Fruit fly (Drosophila melanogaster) whole organism, pupa: Measurements from ENCODE around the gene CG31915.

Source experiments
- CG10348 ChIP-seq: fragments of 200-800 bp; sonication (Bioruptor generic); IDR thresholded peaks from 2 replicates; pipeline ENCODE4 v1.3.6; 2022; ENCODE audit warnings: missing biosample characterization, missing genetic modification characterization
- CG12605 ChIP-seq: fragments of 200-800 bp; sonication (Bioruptor generic); IDR thresholded peaks from 2 replicates; pipeline ENCODE4 v1.3.6; 2022; ENCODE audit warnings: missing biosample characterization, missing genetic modification characterization
- CG13204 ChIP-seq: fragments of 200-800 bp; sonication (Bioruptor generic); optimal IDR thresholded peaks from 2 replicates; lab custom pipeline; 2018; ENCODE audit warnings: missing biosample characterization, mild to moderate bottlenecking, missing genetic modification characterization, moderate library complexity
- CG14655 ChIP-seq: fragments of 200-800 bp; sonication (Bioruptor generic); optimal IDR thresholded peaks from 3 replicates; lab custom pipeline; 2017; ENCODE audit warnings: mild to moderate bottlenecking, missing biosample characterization, missing genetic modification reagents, missing genetic modification characterization
- CG15710 ChIP-seq: fragments of 200-800 bp; sonication (Bioruptor generic); optimal IDR thresholded peaks from 2 replicates; lab custom pipeline; 2018; ENCODE audit warnings: missing biosample characterization, mild to moderate bottlenecking, missing genetic modification characterization, moderate library complexity
- CG17806 ChIP-seq: fragments of 200-800 bp; sonication (Bioruptor generic); optimal IDR thresholded peaks from 2 replicates; lab custom pipeline; 2018; ENCODE audit warnings: missing biosample characterization, mild to moderate bottlenecking, missing genetic modification characterization, moderate library complexity
- CG32121 ChIP-seq: fragments of 200-800 bp; sonication (Bioruptor generic); IDR thresholded peaks from 2 replicates; pipeline ENCODE4 v1.3.6; 2022; ENCODE audit warnings: missing biosample characterization, missing genetic modification characterization
- CG34367 ChIP-seq: fragments of 200-800 bp; sonication (Bioruptor generic); optimal IDR thresholded peaks from 2 replicates; lab custom pipeline; 2018; ENCODE audit warnings: missing biosample characterization, mild to moderate bottlenecking, missing genetic modification characterization
- CG4496 ChIP-seq: fragments of 200-800 bp; sonication (Bioruptor generic); IDR thresholded peaks from 3 replicates; pipeline ENCODE4 v1.3.6; 2022; ENCODE audit warnings: missing biosample characterization, missing genetic modification characterization
- CG8159 ChIP-seq: fragments of 200-800 bp; sonication (Bioruptor generic); optimal IDR thresholded peaks from 3 replicates; lab custom pipeline; 2018; ENCODE audit warnings: missing biosample characterization, mild to moderate bottlenecking, missing genetic modification characterization, moderate library complexity
- CG8301 ChIP-seq: fragments of 200-800 bp; sonication (Bioruptor generic); optimal IDR thresholded peaks from 2 replicates; lab custom pipeline; 2018; ENCODE audit warnings: missing biosample characterization, mild to moderate bottlenecking, missing genetic modification characterization
- CG9948 ChIP-seq: fragments of 200-800 bp; sonication (Bioruptor generic); optimal IDR thresholded peaks from 2 replicates; lab custom pipeline; 2018; ENCODE audit warnings: missing biosample characterization, mild to moderate bottlenecking, missing genetic modification characterization, moderate library complexity
- D1 ChIP-seq: fragments of 200-800 bp; sonication (Bioruptor generic); optimal IDR thresholded peaks from 2 replicates; lab custom pipeline; 2018; ENCODE audit warnings: missing biosample characterization, mild to moderate bottlenecking, missing genetic modification characterization, moderate library complexity
- EcR ChIP-seq: fragments of 200-800 bp; sonication (Bioruptor generic); optimal IDR thresholded peaks from 3 replicates; lab custom pipeline; 2019; ENCODE audit warnings: missing biosample characterization, missing genetic modification characterization, mild to moderate bottlenecking, moderate library complexity, missing genetic modification reagents
- Ets98B ChIP-seq: fragments of 200-800 bp; sonication (Bioruptor generic); IDR thresholded peaks from 2 replicates; pipeline ENCODE4 v1.3.6; 2022; ENCODE audit warnings: missing biosample characterization, missing genetic modification characterization
- Pif1A ChIP-seq: fragments of 200-800 bp; sonication (Bioruptor generic); optimal IDR thresholded peaks from 3 replicates; lab custom pipeline; 2016; ENCODE audit warnings: missing biosample characterization, missing genetic modification characterization
- Pif1B ChIP-seq: fragments of 200-800 bp; sonication (Bioruptor generic); optimal IDR thresholded peaks from 3 replicates; lab custom pipeline; 2016; ENCODE audit warnings: missing biosample characterization, missing genetic modification characterization
- Snoo ChIP-seq: fragments of 200-800 bp; sonication (Bioruptor generic); optimal IDR thresholded peaks from 3 replicates; lab custom pipeline; 2017; ENCODE audit warnings: missing biosample characterization, mild to moderate bottlenecking, missing genetic modification characterization, inconsistent platforms
- fd96Ca ChIP-seq: fragments of 200-800 bp; sonication (Bioruptor generic); IDR thresholded peaks from 3 replicates; pipeline ENCODE4 v1.3.6; 2022; ENCODE audit warnings: missing biosample characterization, missing genetic modification characterization
- gl ChIP-seq: fragments of 200-800 bp; sonication (Bioruptor generic); optimal IDR thresholded peaks from 2 replicates; lab custom pipeline; 2018; ENCODE audit warnings: missing biosample characterization, mild to moderate bottlenecking, missing genetic modification characterization
- rn ChIP-seq: fragments of 200-800 bp; sonication (Bioruptor generic); IDR thresholded peaks from 2 replicates; pipeline ENCODE4 v1.3.6; 2022; ENCODE audit warnings: missing biosample characterization, missing genetic modification characterization

The CG31915 gene

dm6 chr2L:5489084-5489617 is 38.8 kb upstream of the CG31915 start:
- TF ChIP-seq Pif1A (GFP tag; lab: Kevin White, UChicago) (no peak), CG9948 (no peak), fd96Ca (GFP tag; lab: Robert Waterston, UW) (no peak), CG12605 (GFP tag; lab: Robert Waterston, UW) (no peak), CG32121 (GFP tag; lab: Robert Waterston, UW) (no peak), CG15710 (no peak), CG4496 (no peak), CG13204 (GFP tag; lab: Kevin White, UChicago) (no peak), CG34367 (tag; lab: Kevin White, UChicago) (no peak), CG8159 (tag; lab: Kevin White, UChicago) (no peak), Ets98B (GFP tag; lab: Robert Waterston, UW) (no peak), Pif1B (no peak), rn (GFP tag; lab: Robert Waterston, UW) (no peak), CG14655 (GFP tag; lab: Kevin White, UChicago) (no peak)

- TF ChIP-seq EcR (GFP tag; lab: Kevin White, UChicago) (no peak), CG4496 (peak; percentile 38; the same call in 1 of the 3 replicates), gl (tag; lab: Kevin White, UChicago) (no peak), CG15710 (no peak), CG14655 (GFP tag; lab: Kevin White, UChicago) (no peak), CG8159 (tag; lab: Kevin White, UChicago) (peak; percentile 11), CG34367 (tag; lab: Kevin White, UChicago) (no peak), CG17806 (no peak), Snoo (no peak), CG9948 (no peak), CG12605 (GFP tag; lab: Robert Waterston, UW) (no peak; the same call in 1 of the 2 replicates), D1 (tag; lab: Kevin White, UChicago) (no peak), CG8301 (no peak), Pif1B (peak; percentile 7), Pif1A (GFP tag; lab: Kevin White, UChicago) (peak; percentile 18), CG32121 (GFP tag; lab: Robert Waterston, UW) (no peak), Ets98B (GFP tag; lab: Robert Waterston, UW) (no peak), CG13204 (GFP tag; lab: Kevin White, UChicago) (peak; percentile 49), fd96Ca (GFP tag; lab: Robert Waterston, UW) (no peak), rn (GFP tag; lab: Robert Waterston, UW) (no peak), CG10348 (GFP tag; lab: Robert Waterston, UW) (no peak)
These were observed 38.1 kb upstream of the CG31915 start for dm6 chr2L:5489757-5490359.

- peak; percentile 84 for TF ChIP-seq CG14655 (GFP tag; lab: Kevin White, UChicago)
- peak; percentile 84 for TF ChIP-seq Pif1A (GFP tag; lab: Kevin White, UChicago)
- peak; percentile 76 for TF ChIP-seq CG34367 (tag; lab: Kevin White, UChicago)
- TF ChIP-seq CG9948 = peak; percentile 63
- peak; percentile 77 for TF ChIP-seq CG8301
- peak; percentile 12 for TF ChIP-seq Snoo
- peak; percentile 73 for TF ChIP-seq CG15710
- peak; percentile 48; the same call in 1 of the 2 replicates for TF ChIP-seq CG12605 (GFP tag; lab: Robert Waterston, UW)
- TF ChIP-seq CG32121 (GFP tag; lab: Robert Waterston, UW) = no peak
- peak; percentile 82 for TF ChIP-seq fd96Ca (GFP tag; lab: Robert Waterston, UW)
- TF ChIP-seq gl (tag; lab: Kevin White, UChicago) = peak; percentile 71
- TF ChIP-seq D1 (tag; lab: Kevin White, UChicago) = no peak
- peak; percentile 45; the same call in 1 of the 2 replicates for TF ChIP-seq rn (GFP tag; lab: Robert Waterston, UW)
- TF ChIP-seq CG13204 (GFP tag; lab: Kevin White, UChicago) = peak; percentile 56
- no peak for TF ChIP-seq CG10348 (GFP tag; lab: Robert Waterston, UW)
- peak; percentile 44 for TF ChIP-seq Ets98B (GFP tag; lab: Robert Waterston, UW)
- peak; percentile 78 for TF ChIP-seq CG4496
- TF ChIP-seq CG8159 (tag; lab: Kevin White, UChicago) = peak; percentile 80
- no peak for TF ChIP-seq EcR (GFP tag; lab: Kevin White, UChicago)
- TF ChIP-seq Pif1B = peak; percentile 70
- TF ChIP-seq CG17806 = peak; percentile 70
These were observed 36.7 kb upstream of the CG31915 start for dm6 chr2L:5491220-5491619.

- no peak for TF ChIP-seq CG13204 (GFP tag; lab: Kevin White, UChicago)
- TF ChIP-seq Snoo = peak; percentile 73
- no peak for TF ChIP-seq CG10348 (GFP tag; lab: Robert Waterston, UW)
- no peak for TF ChIP-seq CG12605 (GFP tag; lab: Robert Waterston, UW)
- TF ChIP-seq rn (GFP tag; lab: Robert Waterston, UW) = no peak
- TF ChIP-seq CG8159 (tag; lab: Kevin White, UChicago) = peak; percentile 66
- no peak for TF ChIP-seq D1 (tag; lab: Kevin White, UChicago)
- peak; percentile 63 for TF ChIP-seq Pif1A (GFP tag; lab: Kevin White, UChicago)
- peak; percentile 62 for TF ChIP-seq CG9948
- TF ChIP-seq CG8301 = no peak
- TF ChIP-seq CG32121 (GFP tag; lab: Robert Waterston, UW) = no peak
- no peak for TF ChIP-seq EcR (GFP tag; lab: Kevin White, UChicago)
- TF ChIP-seq Ets98B (GFP tag; lab: Robert Waterston, UW) = no peak
- peak; percentile 67 for TF ChIP-seq CG15710
- peak; percentile 49; the same call in 1 of the 3 replicates for TF ChIP-seq CG4496
- TF ChIP-seq fd96Ca (GFP tag; lab: Robert Waterston, UW) = 0 out of 3 replicates have a peak, but pooled peaks have one; percentile 12
- no peak for TF ChIP-seq gl (tag; lab: Kevin White, UChicago)
- peak; percentile 58 for TF ChIP-seq CG34367 (tag; lab: Kevin White, UChicago)
- peak; percentile 29 for TF ChIP-seq CG14655 (GFP tag; lab: Kevin White, UChicago)
- peak; percentile 67 for TF ChIP-seq CG17806
- peak; percentile 45 for TF ChIP-seq Pif1B
These were observed 35.0 kb upstream of the CG31915 start for dm6 chr2L:5492924-5493323.
